Fruit fly (Drosophila melanogaster): ENCODE data around the gene dpr17.

dpr17 gene

DNA sequence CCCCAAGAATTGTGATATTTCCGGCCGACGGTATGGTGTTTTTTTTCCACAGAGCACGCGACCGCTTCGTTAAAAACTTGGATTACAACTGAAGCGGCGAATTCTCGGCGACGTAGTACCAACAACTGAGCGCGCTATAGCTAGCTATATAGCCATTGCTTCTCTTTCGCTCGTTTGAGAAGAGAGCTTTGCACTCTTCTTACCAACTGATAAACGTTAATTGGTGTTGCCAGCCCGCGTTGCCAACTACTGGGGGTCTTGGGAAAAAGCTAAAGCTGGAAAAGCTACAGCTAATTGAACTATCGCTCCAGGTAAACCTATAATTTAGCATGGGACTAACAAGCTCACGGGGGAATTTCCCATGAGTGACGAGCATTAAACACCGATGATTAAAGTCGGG, 4.1 kb upstream of the dpr17 start, which contains the start of gene ATP8B (continued):
- no peak for TF ChIP-seq bab2 (GFP tag; optimal IDR thresholded peaks at IDR 0.05)
- TF ChIP-seq grn (GFP tag; optimal IDR thresholded peaks at IDR 0.05), result no peak
- TF ChIP-seq dm (GFP tag; optimal IDR thresholded peaks at IDR 0.05), result no peak
- no peak for TF ChIP-seq CG18599 (GFP tag; optimal IDR thresholded peaks at IDR 0.05)
- TF ChIP-seq cato (GFP tag; optimal IDR thresholded peaks at IDR 0.05; ENCODE audit: borderline replicate concordance), result no peak
- no peak for TF ChIP-seq CG7556 (GFP tag; optimal IDR thresholded peaks at IDR 0.05)
- TF ChIP-seq CG6791 (GFP tag; IDR thresholded peaks at IDR 0.05; ENCODE audit: partially characterized antibody), result peak; percentile 26; the same call in 2 of the 3 replicates
- TF ChIP-seq ash1 (GFP tag; optimal IDR thresholded peaks at IDR 0.05), result no peak
- no peak for TF ChIP-seq jing (GFP tag; optimal IDR thresholded peaks at IDR 0.05)
- TF ChIP-seq Usf (GFP tag; optimal IDR thresholded peaks at IDR 0.05), result no peak
- no peak for TF ChIP-seq CG6683 (GFP tag; optimal IDR thresholded peaks at IDR 0.05)
- TF ChIP-seq CG9609 (GFP tag; optimal IDR thresholded peaks at IDR 0.05), result no peak
- no peak for TF ChIP-seq CoRest (tag; optimal IDR thresholded peaks at IDR 0.05)
- no peak for TF ChIP-seq peb (GFP tag; IDR thresholded peaks at IDR 0.05)
- no peak for TF ChIP-seq sug (tag; optimal IDR thresholded peaks at IDR 0.05)
- TF ChIP-seq ara (GFP tag; IDR thresholded peaks at IDR 0.05), result no peak
- TF ChIP-seq zen2 (GFP tag; IDR thresholded peaks at IDR 0.05; ENCODE audit: partially characterized antibody), result peak; percentile 42; the same call in 1 of the 3 replicates
- TF ChIP-seq jigr1 (GFP tag; IDR thresholded peaks at IDR 0.05), result no peak
- no peak for TF ChIP-seq CG17361 (GFP tag; IDR thresholded peaks at IDR 0.05)
- no peak for TF ChIP-seq HLH3B (GFP tag; IDR thresholded peaks at IDR 0.05)
- no peak for TF ChIP-seq Opbp (GFP tag; IDR thresholded peaks at IDR 0.05; ENCODE audit: partially characterized antibody)
- TF ChIP-seq Lim3 (GFP tag; IDR thresholded peaks at IDR 0.05), result no peak
- no peak for TF ChIP-seq HLH4C (GFP tag; IDR thresholded peaks at IDR 0.05; ENCODE audit: partially characterized antibody)
- no peak for TF ChIP-seq CG11085 (GFP tag; IDR thresholded peaks at IDR 0.05)
- no peak for TF ChIP-seq hbn (GFP tag; IDR thresholded peaks at IDR 0.05; ENCODE audit: partially characterized antibody)
- TF ChIP-seq CG10654 (GFP tag; optimal IDR thresholded peaks at IDR 0.05), result no peak
- TF ChIP-seq Trl (optimal IDR thresholded peaks at IDR 0.05), result peak; percentile 56 to 69
- no peak for TF ChIP-seq Trl (GFP tag; optimal IDR thresholded peaks at IDR 0.05)
- TF ChIP-seq fd96Cb (tag; optimal IDR thresholded peaks at IDR 0.05), result no peak
- no peak for TF ChIP-seq CG9727 (GFP tag; optimal IDR thresholded peaks at IDR 0.05)
- TF ChIP-seq E2f1 (GFP tag; IDR thresholded peaks at IDR 0.05), result no peak
- TF ChIP-seq wor (GFP tag; IDR thresholded peaks at IDR 0.05), result no peak
- TF ChIP-seq CG11247 (GFP tag; IDR thresholded peaks at IDR 0.05), result no peak
- TF ChIP-seq CG11504 (tag; optimal IDR thresholded peaks at IDR 0.05), result peak; percentile 79
- TF ChIP-seq CG14014 (GFP tag; IDR thresholded peaks at IDR 0.05), result no peak
- no peak for TF ChIP-seq CG32772 (GFP tag; IDR thresholded peaks at IDR 0.05)
- no peak for TF ChIP-seq CG10274 (GFP tag; optimal IDR thresholded peaks at IDR 0.05)
- no peak for TF ChIP-seq jumu (GFP tag; optimal IDR thresholded peaks at IDR 0.05)
- TF ChIP-seq CG8359 (GFP tag; optimal IDR thresholded peaks at IDR 0.05; ENCODE audit: borderline replicate concordance), result no peak
- no peak for TF ChIP-seq CG31441 (GFP tag; IDR thresholded peaks at IDR 0.05)
- TF ChIP-seq Taf1 (GFP tag; IDR thresholded peaks at IDR 0.05), result no peak
- peak; percentile 60; the same call in 2 of the 4 replicates for TF ChIP-seq chinmo (GFP tag; IDR thresholded peaks at IDR 0.05; ENCODE audit: partially characterized antibody)
- TF ChIP-seq abd-A (tag; optimal IDR thresholded peaks at IDR 0.05), result no peak
- no peak for TF ChIP-seq CG10366 (GFP tag; IDR thresholded peaks at IDR 0.05)
- TF ChIP-seq CG4617 (GFP tag; optimal IDR thresholded peaks at IDR 0.05; ENCODE audit: borderline replicate concordance), result no peak
- no peak for TF ChIP-seq gsb-n (tag; optimal IDR thresholded peaks at IDR 0.05)
- TF ChIP-seq CG1024 (GFP tag; IDR thresholded peaks at IDR 0.05), result no peak
- TF ChIP-seq Atf-2 (GFP tag; optimal IDR thresholded peaks at IDR 0.05), result no peak
- TF ChIP-seq psq (GFP tag; optimal IDR thresholded peaks at IDR 0.05), result no peak
- TF ChIP-seq bbx (GFP tag; IDR thresholded peaks at IDR 0.05; ENCODE audit: partially characterized antibody), result no peak
- no peak for TF ChIP-seq CG12942 (GFP tag; optimal IDR thresholded peaks at IDR 0.05)
- no peak for TF ChIP-seq CG4730 (GFP tag; IDR thresholded peaks at IDR 0.05)

All from whole organism, embryonic.